Worm (Caenorhabditis elegans): ENCODE measurements around the gene nhr-34.

DNA sequence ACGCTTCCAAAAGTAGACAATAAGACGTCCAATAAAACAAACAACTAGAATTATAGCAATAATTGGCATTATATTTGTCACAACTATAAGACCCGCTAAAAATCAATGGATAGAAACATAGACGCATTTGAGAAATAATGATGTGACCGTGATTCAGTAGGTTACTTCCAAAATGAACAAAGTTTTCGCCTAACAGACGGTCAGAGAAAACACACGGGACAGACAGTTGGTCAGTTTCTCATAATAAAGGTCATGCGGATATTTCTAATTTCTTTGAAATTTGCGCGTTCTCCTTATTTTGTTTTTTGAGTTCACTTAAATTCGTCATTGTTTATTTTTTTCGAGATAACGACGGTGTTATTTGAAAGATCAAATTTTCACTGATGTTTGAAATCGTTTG, 43.9 kb downstream of the nhr-34 start:
- TF ChIP-seq mdl-1 (tag; optimal IDR thresholded peaks at IDR 0.05) (no peak), pax-3 (tag; optimal IDR thresholded peaks at IDR 0.05) (no peak), xbp-1 (tag; optimal IDR thresholded peaks at IDR 0.05) (no peak)
